Worm (Caenorhabditis elegans): ENCODE results near the gene F35C8.8.

Gene F35C8.8

DNA sequence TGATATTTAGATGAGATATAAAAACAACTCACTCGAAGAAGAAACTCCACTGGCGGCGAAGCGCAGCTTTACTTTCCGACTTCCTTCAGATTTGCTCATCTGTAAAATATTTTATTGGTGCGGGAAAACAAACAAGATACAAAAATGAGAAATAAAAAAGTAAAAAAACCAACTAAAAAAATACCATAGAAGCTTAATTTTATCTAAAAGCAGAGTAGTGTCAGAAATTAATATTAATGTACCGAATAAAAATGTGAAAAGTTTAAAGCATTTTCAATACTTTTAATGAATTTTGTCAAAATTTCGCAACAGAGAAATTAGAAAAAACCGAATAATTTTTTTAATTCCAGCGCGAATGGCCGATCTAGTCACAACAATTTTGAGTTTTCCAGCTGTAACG, 49.2 kb downstream of the F35C8.8 start, which contains the start of gene sto-2:
Gene sto-2 (minus strand): TSS at position 101 of the 400 bp plus-strand sequence.
- TF ChIP-seq dmd-8 (GFP tag; IDR thresholded peaks at IDR 0.05) (no peak), unc-130 (GFP tag; optimal IDR thresholded peaks at IDR 0.05) (no peak), T20F7.1 (GFP tag; optimal IDR thresholded peaks at IDR 0.05) (no peak), nhr-42 (GFP tag; IDR thresholded peaks at IDR 0.05) (no peak), jun-1 (tag; optimal IDR thresholded peaks at IDR 0.05) (no peak), nhr-48 (tag; optimal IDR thresholded peaks at IDR 0.05) (no peak), ceh-32 (tag; optimal IDR thresholded peaks at IDR 0.05; ENCODE audit: poor library complexity) (no peak), set-16 (GFP tag; IDR thresholded peaks at IDR 0.05) (no peak), D1046.2 (GFP tag; IDR thresholded peaks at IDR 0.05) (no peak), lin-13 (GFP tag; optimal IDR thresholded peaks at IDR 0.05) (no peak), nhr-10 (tag; optimal IDR thresholded peaks at IDR 0.05) (no peak), spr-3 (GFP tag; optimal IDR thresholded peaks at IDR 0.05) (no peak), pqm-1 (tag; optimal IDR thresholded peaks at IDR 0.05) (no peak), snpc-1.2 (GFP tag; IDR thresholded peaks at IDR 0.05) (no peak), aly-2 (tag; optimal IDR thresholded peaks at IDR 0.05) (no peak)

DNA sequence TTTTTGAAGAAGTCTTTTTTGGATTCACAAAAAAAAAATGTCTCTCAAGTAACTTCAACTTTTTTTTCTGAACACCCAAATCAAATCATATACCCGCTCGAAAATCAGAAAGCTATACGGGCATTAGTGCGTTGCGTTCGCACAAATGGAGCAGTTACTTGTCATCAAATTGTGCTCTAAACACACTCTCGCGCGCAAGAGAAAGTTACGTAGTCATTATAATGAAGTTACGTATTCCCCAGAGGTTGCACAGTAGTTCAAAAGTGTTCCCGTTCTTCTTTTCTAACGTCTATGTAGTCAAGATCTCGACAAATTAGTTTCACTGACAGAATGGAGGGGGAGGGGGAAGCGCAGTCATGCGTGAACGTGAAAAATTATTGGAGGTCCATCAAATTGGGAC, 50.9 kb downstream of the F35C8.8 start:
- no peak for TF ChIP-seq cey-2 (tag; optimal IDR thresholded peaks at IDR 0.05; ENCODE audit: borderline replicate concordance, insufficient read depth)
- no peak for TF ChIP-seq mdt-29 (GFP tag; IDR thresholded peaks at IDR 0.05)
- no peak for TF ChIP-seq Y5F2A.4 (GFP tag; optimal IDR thresholded peaks at IDR 0.05)
- TF ChIP-seq egl-43 (GFP tag; IDR thresholded peaks at IDR 0.05), result no peak
- no peak for TF ChIP-seq Y48G9A.11 (GFP tag; IDR thresholded peaks at IDR 0.05)
- TF ChIP-seq spr-3 (GFP tag; optimal IDR thresholded peaks at IDR 0.05), result no peak
- no peak for TF ChIP-seq ceh-82 (tag; optimal IDR thresholded peaks at IDR 0.05)
- TF ChIP-seq fos-1 (tag; optimal IDR thresholded peaks at IDR 0.05), result no peak
- TF ChIP-seq lir-3 (tag; optimal IDR thresholded peaks at IDR 0.05), result no peak

All from whole organism, L4 larva.